Worm (Caenorhabditis elegans) whole organism, young adult: ENCODE measurements around the gene C41A3.2.

Source experiments
- F23B12.7 ChIP-seq: sonication (generic microtip); optimal IDR thresholded peaks from 2 replicates; lab custom pipeline; 2017; ENCODE audit warnings: missing genetic modification characterization, mild to moderate bottlenecking, missing compliant biosample characterization, antibody characterized with exemption, moderate library complexity; ENCODE audit not compliant: insufficient read depth
- F49E8.2 ChIP-seq: sonication (generic microtip); optimal IDR thresholded peaks from 3 replicates; lab custom pipeline; 2017; ENCODE audit warnings: missing genetic modification characterization, mild to moderate bottlenecking, missing compliant biosample characterization, antibody characterized with exemption, moderate library complexity; ENCODE audit not compliant: insufficient read depth
- F55B11.4 ChIP-seq: sonication (generic microtip); optimal IDR thresholded peaks from 2 replicates; lab custom pipeline; 2016; ENCODE audit warnings: missing compliant biosample characterization, missing genetic modification characterization, borderline replicate concordance; ENCODE audit not compliant: insufficient read depth
- K11D2.4 ChIP-seq: fragments of 200-800 bp; sonication (Bioruptor generic); IDR thresholded peaks from 2 replicates; pipeline ENCODE4 v1.3.6; 2022; ENCODE audit warnings: missing genetic modification reagents, missing genetic modification characterization, missing compliant biosample characterization
- T26A5.8 ChIP-seq: sonication (generic microtip); optimal IDR thresholded peaks from 2 replicates; lab custom pipeline; 2016; ENCODE audit warnings: missing genetic modification characterization, missing compliant biosample characterization
- Y53F4B.3 ChIP-seq: fragments of 200-800 bp; sonication (Bioruptor generic); IDR thresholded peaks from 2 replicates; pipeline ENCODE4 v1.3.6; 2022; ENCODE audit warnings: missing genetic modification reagents, missing genetic modification characterization, missing compliant biosample characterization
- Y67H2A.10 ChIP-seq: fragments of 200-800 bp; sonication (Bioruptor generic); conservative IDR thresholded peaks from 2 replicates; pipeline ENCODE4 v1.3.6; 2022; ENCODE audit warnings: missing genetic modification reagents, missing genetic modification characterization, missing compliant biosample characterization
- aptf-3 ChIP-seq: fragments of 200-800 bp; sonication (Bioruptor generic); IDR thresholded peaks from 2 replicates; pipeline ENCODE4 v1.3.6; 2022; ENCODE audit warnings: missing genetic modification characterization, missing compliant biosample characterization
- atf-7 ChIP-seq: sonication (generic microtip); optimal IDR thresholded peaks from 2 replicates; lab custom pipeline; 2017; ENCODE audit warnings: mild to moderate bottlenecking, missing genetic modification characterization, missing compliant biosample characterization
- attf-5 ChIP-seq: fragments of 200-800 bp; sonication (Bioruptor generic); optimal IDR thresholded peaks from 2 replicates; lab custom pipeline; 2018; ENCODE audit warnings: mild to moderate bottlenecking, missing genetic modification characterization, missing compliant biosample characterization
- attf-6 ChIP-seq: fragments of 200-800 bp; sonication (Bioruptor generic); IDR thresholded peaks from 2 replicates; pipeline ENCODE4 v1.3.6; 2022; ENCODE audit warnings: missing genetic modification reagents, missing genetic modification characterization, missing compliant biosample characterization
- bed-2 ChIP-seq: fragments of 200-800 bp; sonication (Bioruptor generic); IDR thresholded peaks from 2 replicates; pipeline ENCODE4 v1.3.6; 2022; ENCODE audit warnings: missing genetic modification reagents, missing genetic modification characterization, missing compliant biosample characterization
- cebp-1 ChIP-seq, 2 experiments: fragments of 200-800 bp in 1 of 2; sonication (Bioruptor generic) in 1 of 2; sonication (generic microtip) in 1 of 2; IDR thresholded peaks in 1 of 2; optimal IDR thresholded peaks in 1 of 2; 2 replicates each; pipeline versions ENCODE4 v1.3.6 to Lab custom; 2017 to 2022; ENCODE audit warnings: missing compliant biosample characterization in 2 of 2, missing genetic modification characterization in 2 of 2, mild to moderate bottlenecking in 1 of 2, missing genetic modification reagents in 1 of 2, moderate library complexity in 1 of 2
- ceh-40 ChIP-seq: fragments of 200-800 bp; sonication (Bioruptor generic); IDR thresholded peaks from 2 replicates; pipeline ENCODE4 v1.3.6; 2022; ENCODE audit warnings: missing genetic modification characterization, missing compliant biosample characterization
- dox-1 ChIP-seq: fragments of 200-800 bp; sonication (Bioruptor generic); IDR thresholded peaks from 2 replicates; pipeline ENCODE4 v1.3.6; 2022; ENCODE audit warnings: missing genetic modification reagents, missing genetic modification characterization, missing compliant biosample characterization
- dpff-1 ChIP-seq: sonication (generic microtip); optimal IDR thresholded peaks from 2 replicates; lab custom pipeline; 2017; ENCODE audit warnings: mild to moderate bottlenecking, missing genetic modification characterization, missing compliant biosample characterization
- ets-4 ChIP-seq: fragments of 200-800 bp; sonication (Bioruptor generic); optimal IDR thresholded peaks from 2 replicates; lab custom pipeline; 2018; ENCODE audit warnings: mild to moderate bottlenecking, missing genetic modification characterization, missing compliant biosample characterization
- gei-17 ChIP-seq: fragments of 200-800 bp; sonication (Bioruptor generic); optimal IDR thresholded peaks from 2 replicates; lab custom pipeline; 2018; ENCODE audit warnings: mild to moderate bottlenecking, missing genetic modification characterization, missing compliant biosample characterization
- hlh-26 ChIP-seq: fragments of 200-800 bp; sonication (Bioruptor generic); conservative IDR thresholded peaks from 2 replicates; pipeline ENCODE4 v1.3.6; 2022; ENCODE audit warnings: missing genetic modification reagents, missing genetic modification characterization, missing compliant biosample characterization
- let-607 ChIP-seq, 2 experiments: fragments of 200-800 bp in 1 of 2; sonication (Bioruptor generic) in 1 of 2; sonication (generic microtip) in 1 of 2; optimal IDR thresholded peaks; 2 replicates each; lab custom pipeline; 2016 to 2018; ENCODE audit warnings: mild to moderate bottlenecking in 2 of 2, missing compliant biosample characterization in 2 of 2, missing genetic modification characterization in 2 of 2, moderate library complexity in 2 of 2, missing genotype in 1 of 2
- lin-35 ChIP-seq, 3 experiments: fragments of 150-350 bp in 2 of 3; sonication (generic microtip) in 1 of 3; optimal IDR thresholded peaks; 2 replicates each; lab custom pipeline; 2014 to 2018; ENCODE audit warnings: missing biosample characterization in 3 of 3, missing genetic modification characterization in 3 of 3, missing genetic modification reagents in 3 of 3
- madf-10 ChIP-seq: sonication (generic microtip); optimal IDR thresholded peaks from 2 replicates; lab custom pipeline; 2016; ENCODE audit warnings: mild to moderate bottlenecking, missing genetic modification characterization, missing compliant biosample characterization
- mel-28 ChIP-seq: sonication (generic microtip); optimal IDR thresholded peaks from 2 replicates; lab custom pipeline; 2016; ENCODE audit warnings: borderline replicate concordance, mild to moderate bottlenecking, missing genetic modification characterization, missing compliant biosample characterization
- mxl-1 ChIP-seq: sonication (generic microtip); optimal IDR thresholded peaks from 2 replicates; lab custom pipeline; 2016; ENCODE audit warnings: missing genetic modification characterization, missing compliant biosample characterization
- nhr-80 ChIP-seq: sonication (generic microtip); optimal IDR thresholded peaks from 2 replicates; lab custom pipeline; 2016; ENCODE audit warnings: missing genetic modification characterization, missing compliant biosample characterization
- repo-1 ChIP-seq: sonication (generic microtip); optimal IDR thresholded peaks from 2 replicates; lab custom pipeline; 2017; ENCODE audit warnings: mild to moderate bottlenecking, missing genetic modification characterization, missing compliant biosample characterization
- sea-2 ChIP-seq: fragments of 200-800 bp; sonication (Bioruptor generic); IDR thresholded peaks from 2 replicates; pipeline ENCODE4 v1.3.6; 2022; ENCODE audit warnings: missing genetic modification characterization, missing compliant biosample characterization
- sptf-2 ChIP-seq: fragments of 200-800 bp; sonication (Bioruptor generic); optimal IDR thresholded peaks from 2 replicates; lab custom pipeline; 2018; ENCODE audit warnings: mild to moderate bottlenecking, missing genetic modification characterization, missing compliant biosample characterization
- xnd-1 ChIP-seq: sonication (generic microtip); optimal IDR thresholded peaks from 2 replicates; lab custom pipeline; 2016; ENCODE audit warnings: missing genotype, missing genetic modification reagents, missing genetic modification characterization, missing compliant biosample characterization
- zim-3 ChIP-seq: sonication (generic microtip); optimal IDR thresholded peaks from 2 replicates; lab custom pipeline; 2017; ENCODE audit warnings: mild to moderate bottlenecking, missing genetic modification characterization, moderate library complexity, missing compliant biosample characterization
- ztf-28 ChIP-seq: fragments of 200-800 bp; sonication (Bioruptor generic); IDR thresholded peaks from 2 replicates; pipeline ENCODE4 v1.3.6; 2022; ENCODE audit warnings: missing genetic modification reagents, missing genetic modification characterization, missing compliant biosample characterization

The C41A3.2 gene

DNA sequence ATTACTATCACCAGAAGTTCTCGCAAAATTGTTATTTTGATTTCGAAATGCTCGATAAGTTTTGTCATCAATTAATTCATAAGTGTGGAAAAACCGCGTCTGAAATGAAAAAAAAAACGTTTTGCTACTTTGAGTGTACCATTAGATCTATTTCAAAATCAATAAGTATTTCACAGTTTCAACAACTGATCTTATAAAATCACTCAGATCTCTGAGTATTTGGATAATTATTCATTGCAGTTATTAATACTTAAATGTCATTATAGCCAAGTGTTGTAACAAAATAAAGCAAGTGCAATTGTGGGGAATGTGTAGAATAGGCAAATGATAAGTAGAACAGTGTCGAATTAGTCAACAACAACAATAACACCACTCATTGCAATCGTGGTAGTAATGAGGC, 7.8 kb downstream of the C41A3.2 start, which contains the start of gene C03F11.4:
TSS of gene C03F11.4 (minus strand) at position 101 of the 400 bp plus-strand sequence.
- no peak for TF ChIP-seq Y53F4B.3 (GFP tag; lab: Robert Waterston, UW)
- no peak for TF ChIP-seq aptf-3 (GFP tag; lab: Robert Waterston, UW)
- no peak for TF ChIP-seq gei-17 (GFP tag; lab: Kevin White, UChicago)
- TF ChIP-seq sea-2 (GFP tag; lab: Robert Waterston, UW): no peak
- TF ChIP-seq attf-6 (GFP tag; lab: Robert Waterston, UW): no peak

DNA sequence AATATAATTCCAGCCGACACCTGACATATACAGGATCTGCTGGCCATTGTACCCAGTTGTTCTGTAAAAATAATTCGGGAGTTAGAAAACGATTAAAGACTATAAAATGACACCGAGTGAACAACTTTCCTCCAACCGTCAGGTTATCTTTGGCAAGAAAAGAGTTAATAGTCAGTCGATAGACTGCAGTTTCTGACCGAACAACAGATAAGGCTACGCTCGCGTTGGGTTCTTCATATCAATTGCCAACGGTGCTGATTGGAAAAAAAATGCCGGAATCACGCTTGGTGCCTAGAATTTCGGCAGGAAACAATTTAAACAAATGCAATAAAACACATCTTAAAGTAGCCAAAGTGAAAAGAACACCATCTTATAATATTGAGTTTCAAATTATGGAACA, 13.6 kb downstream of the C41A3.2 start, which contains the start of gene scav-1:
TSS of gene scav-1 (minus strand) at position 61 of the 400 bp plus-strand sequence.
- no peak for TF ChIP-seq mel-28
- TF ChIP-seq F55B11.4 (tag; lab: Kevin White, UChicago): no peak
- no peak for TF ChIP-seq sptf-2
- TF ChIP-seq ets-4 (GFP tag; lab: Kevin White, UChicago): peak; percentile 51
- no peak for TF ChIP-seq dpff-1
- TF ChIP-seq let-607 (tag; optimal IDR thresholded peaks at IDR 0.05; lab: Kevin White, UChicago): peak; percentile 57 to 85
- peak; percentile 95 for TF ChIP-seq nhr-80 (tag; lab: Kevin White, UChicago)
- TF ChIP-seq ztf-28 (GFP tag; lab: Robert Waterston, UW): no peak
- no peak for TF ChIP-seq bed-2 (GFP tag; lab: Robert Waterston, UW)
- TF ChIP-seq madf-10 (tag; lab: Kevin White, UChicago): no peak
- no peak for TF ChIP-seq xnd-1 (tag; lab: Kevin White, UChicago)
- TF ChIP-seq dox-1 (GFP tag; lab: Robert Waterston, UW): peak; percentile 41; the same call in 1 of the 2 replicates
- TF ChIP-seq mxl-1: no peak
- TF ChIP-seq attf-5 (GFP tag; lab: Kevin White, UChicago): no peak
- no peak for TF ChIP-seq lin-35 (GFP tag; optimal IDR thresholded peaks at IDR 0.05; lab: Kevin White, UChicago)
- TF ChIP-seq cebp-1 (GFP tag; IDR thresholded peaks at IDR 0.05; lab: Robert Waterston, UW): no peak
- no peak for TF ChIP-seq cebp-1 (tag; optimal IDR thresholded peaks at IDR 0.05; lab: Kevin White, UChicago)
- no peak for TF ChIP-seq zim-3 (tag; lab: Kevin White, UChicago)
- no peak for TF ChIP-seq K11D2.4 (GFP tag; lab: Robert Waterston, UW)
- TF ChIP-seq F23B12.7 (tag; lab: Kevin White, UChicago): peak; percentile 7
- no peak for TF ChIP-seq hlh-26 (GFP tag; lab: Robert Waterston, UW)
- no peak for TF ChIP-seq atf-7 (tag; lab: Kevin White, UChicago)
- no peak for TF ChIP-seq Y67H2A.10 (GFP tag; lab: Robert Waterston, UW)
- TF ChIP-seq ceh-40 (GFP tag; lab: Robert Waterston, UW): no peak
- TF ChIP-seq, all 124 proteins: peak for 5

DNA sequence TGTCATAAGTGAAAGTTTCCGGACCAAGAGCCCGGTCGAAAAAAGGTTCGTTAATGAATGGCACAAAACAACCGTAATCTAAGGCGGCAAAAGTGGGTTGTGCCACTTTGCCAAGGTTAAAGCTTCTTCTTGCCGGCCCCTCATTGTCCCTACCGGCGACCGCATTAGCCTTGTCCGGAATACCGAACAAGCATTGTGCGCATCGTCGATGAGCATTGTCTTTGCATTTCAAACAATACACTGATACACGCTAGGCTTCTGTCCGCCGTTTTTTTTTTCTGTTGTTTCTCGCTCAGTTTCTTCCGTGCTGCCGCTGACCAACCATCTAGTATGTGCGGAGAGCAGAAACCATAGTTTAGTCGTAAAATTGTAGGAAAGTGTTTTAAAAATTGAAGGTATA, 16.9 kb downstream of the C41A3.2 start, which contains the start of gene C03F11.2:
TSS of gene C03F11.2 (minus strand) at position 101 of the 400 bp plus-strand sequence.
- no peak for TF ChIP-seq xnd-1 (tag; lab: Kevin White, UChicago)
- no peak for TF ChIP-seq repo-1 (tag; lab: Kevin White, UChicago)
- TF ChIP-seq nhr-80 (tag; lab: Kevin White, UChicago): peak; percentile 38
- TF ChIP-seq F49E8.2 (tag; lab: Kevin White, UChicago): no peak

DNA sequence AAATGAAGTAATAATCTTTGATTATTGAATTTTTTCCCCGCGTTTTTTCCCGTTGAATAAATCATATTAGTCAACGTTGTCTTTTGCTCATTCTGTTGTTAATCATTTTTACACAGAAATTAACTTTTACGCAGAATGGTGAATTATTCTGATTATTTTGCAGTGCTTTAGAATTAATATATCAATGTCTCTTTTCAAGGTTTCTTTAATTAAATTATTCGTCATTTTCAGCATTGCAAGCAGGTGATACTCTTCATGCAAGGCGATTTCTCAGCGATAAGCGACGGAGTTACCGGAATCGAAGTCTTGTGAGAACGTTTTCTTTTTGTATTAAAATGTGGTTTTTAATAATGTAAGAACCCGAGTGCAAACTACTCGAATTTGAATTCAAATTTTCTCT, 26.5 kb downstream of the C41A3.2 start:
- TF ChIP-seq T26A5.8: no peak
- no peak for TF ChIP-seq F23B12.7 (tag; lab: Kevin White, UChicago)
